Fruit fly (Drosophila melanogaster) whole organism, embryonic: ENCODE data around the gene CG1927.

Experiments
- CG7786 ChIP-seq: fragments of 200-800 bp; sonication (Bioruptor generic); optimal IDR thresholded peaks from 2 replicates; lab custom pipeline; 2016; ENCODE audit warnings: missing biosample characterization, missing genetic modification characterization
- CG9609 ChIP-seq: fragments of 200-800 bp; sonication (Bioruptor generic); optimal IDR thresholded peaks from 3 replicates; lab custom pipeline; 2016; ENCODE audit warnings: missing biosample characterization, missing genetic modification characterization

DNA sequence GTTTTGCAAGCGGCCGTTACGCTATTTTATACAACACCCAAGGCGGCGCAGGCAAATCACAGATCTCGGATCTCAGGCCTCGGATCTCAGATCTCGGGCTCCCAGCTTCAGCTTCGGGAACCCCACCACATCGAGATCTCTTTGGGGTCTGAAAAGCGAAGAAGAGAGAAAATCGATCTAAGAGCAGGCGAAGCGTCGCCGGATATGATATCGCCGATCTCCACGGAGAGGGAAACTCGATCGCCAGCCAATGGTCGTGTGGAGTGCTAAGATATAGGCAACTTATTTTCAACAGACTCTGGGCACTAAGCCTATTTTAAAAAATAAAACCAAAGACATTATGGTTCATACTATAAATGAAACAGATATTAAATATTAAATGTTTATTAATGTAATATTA, 31.1 kb downstream of the CG1927 start, which contains the start of the genes CG46523 and CG5687:
- no peak for TF ChIP-seq CG9609 (GFP tag; lab: Kevin White, UChicago)
- no peak for TF ChIP-seq CG7786
